Fruit fly (Drosophila melanogaster): Measurements from ENCODE around the gene Upf1.
A peak's percentile ranks its signal among the peaks of the same experiment; 100 is the strongest.

The Upf1 gene

DNA sequence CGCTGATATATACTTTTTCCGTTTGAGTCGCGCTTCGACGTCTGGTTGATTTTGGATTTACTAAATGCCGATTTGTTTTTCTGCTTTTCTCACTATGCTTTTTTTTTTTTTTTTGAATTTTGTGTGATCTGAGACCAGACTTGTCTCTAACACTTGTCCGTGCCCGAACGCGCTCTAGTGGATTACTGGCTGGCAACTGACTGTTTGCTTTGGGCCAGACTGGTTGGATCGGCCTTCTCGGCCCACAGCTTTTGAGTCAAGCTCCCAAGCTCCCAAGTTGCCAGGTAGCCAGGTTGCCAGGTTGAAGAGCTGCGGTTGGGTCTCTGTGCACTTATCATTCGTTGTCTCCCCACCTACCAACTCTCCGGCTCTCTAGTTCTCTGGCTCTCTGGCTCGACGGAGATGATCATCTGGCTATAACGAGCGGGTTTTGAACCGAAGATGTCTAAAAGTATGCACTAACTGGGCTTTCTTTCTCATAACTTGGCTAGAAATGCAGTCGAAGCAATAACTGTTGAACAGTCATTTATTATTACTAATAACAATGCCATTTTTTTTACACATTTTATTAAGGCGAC is 12.0 kb upstream of the Upf1 start, which contains the start of gene pot (continued):
- no peak for TF ChIP-seq Hr4 (GFP tag; optimal IDR thresholded peaks at IDR 0.05)
- TF ChIP-seq CG6808 (GFP tag; optimal IDR thresholded peaks at IDR 0.05) = peak; percentile 23
- TF ChIP-seq Eip75B (GFP tag; optimal IDR thresholded peaks at IDR 0.05) = no peak
- TF ChIP-seq Sox102F (GFP tag; optimal IDR thresholded peaks at IDR 0.05) = peak; percentile 13
- TF ChIP-seq Blimp-1 (GFP tag; optimal IDR thresholded peaks at IDR 0.05) = no peak
- TF ChIP-seq CG6276 (GFP tag; optimal IDR thresholded peaks at IDR 0.05) = peak; percentile 27
- TF ChIP-seq CG4318 (GFP tag; optimal IDR thresholded peaks at IDR 0.05) = no peak
- TF ChIP-seq CG15336 (GFP tag; IDR thresholded peaks at IDR 0.05) = 0 out of 2 replicates have a peak, but pooled peaks have one; percentile 20
- no peak for TF ChIP-seq acj6 (GFP tag; optimal IDR thresholded peaks at IDR 0.05)
- no peak for TF ChIP-seq Met (GFP tag; optimal IDR thresholded peaks at IDR 0.05)
- TF ChIP-seq achi (GFP tag; optimal IDR thresholded peaks at IDR 0.05) = no peak
- TF ChIP-seq vri (GFP tag; optimal IDR thresholded peaks at IDR 0.05) = no peak
- TF ChIP-seq CG6163 (GFP tag; IDR thresholded peaks at IDR 0.05) = 0 out of 3 replicates have a peak, but pooled peaks have one; percentile 12
- TF ChIP-seq Eip78C (GFP tag) = peak; percentile 50
- peak; percentile 15 for TF ChIP-seq fkh (GFP tag; optimal IDR thresholded peaks at IDR 0.05)
- TF ChIP-seq CG1621 (tag; optimal IDR thresholded peaks at IDR 0.05) = no peak
- peak; percentile 15 for TF ChIP-seq Lpt (GFP tag; optimal IDR thresholded peaks at IDR 0.05)
- TF ChIP-seq CG8119 (GFP tag; IDR thresholded peaks at IDR 0.05) = no peak; the same call in 2 of the 3 replicates
- TF ChIP-seq CG11902 (GFP tag; optimal IDR thresholded peaks at IDR 0.05) = no peak
- no peak for TF ChIP-seq CG34406 (GFP tag; optimal IDR thresholded peaks at IDR 0.05)
- TF ChIP-seq CG3032 (tag; optimal IDR thresholded peaks at IDR 0.05) = no peak
- TF ChIP-seq fd59A (GFP tag; optimal IDR thresholded peaks at IDR 0.05) = no peak
- no peak for TF ChIP-seq OdsH (GFP tag; optimal IDR thresholded peaks at IDR 0.05)
- TF ChIP-seq dac (GFP tag; optimal IDR thresholded peaks at IDR 0.05) = no peak
- no peak for TF ChIP-seq cyc (GFP tag; optimal IDR thresholded peaks at IDR 0.05)
- peak; percentile 49; the same call in 1 of the 3 replicates for TF ChIP-seq eg (GFP tag; IDR thresholded peaks at IDR 0.05)

DNA sequence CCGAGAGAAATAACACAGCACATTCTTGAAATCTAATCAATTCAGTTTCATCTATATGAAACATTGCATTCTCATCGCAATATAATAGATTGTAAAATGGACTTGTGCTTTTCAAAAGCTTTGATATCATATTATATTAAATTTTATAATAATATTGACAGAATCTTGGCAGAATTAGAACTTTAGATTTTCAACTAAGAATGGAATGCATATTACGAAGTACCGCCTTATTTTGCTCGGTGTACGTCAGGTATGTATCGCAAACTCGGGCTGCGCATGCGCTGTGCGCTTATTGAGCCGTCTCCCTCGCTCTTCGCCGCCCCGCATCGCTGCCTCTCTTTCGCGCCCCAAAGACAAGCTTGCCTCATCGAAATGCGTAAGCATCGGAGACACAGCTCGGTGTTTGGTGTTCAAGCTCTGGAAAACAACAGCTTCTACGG is 10.0 kb upstream of the Upf1 start:
- peak; percentile 78 for TF ChIP-seq CG16779 (tag; optimal IDR thresholded peaks at IDR 0.05)
- peak; percentile 77 for TF ChIP-seq topi (GFP tag; optimal IDR thresholded peaks at IDR 0.05)
- TF ChIP-seq Lpt (GFP tag; optimal IDR thresholded peaks at IDR 0.05) = peak; percentile 74
- peak; percentile 89 for TF ChIP-seq dsx (GFP tag; optimal IDR thresholded peaks at IDR 0.05; ENCODE audit: poor library complexity, severe bottlenecking)
- TF ChIP-seq Eip78C (GFP tag) = peak; percentile 94
- peak; percentile 56 for TF ChIP-seq fd85E (GFP tag; optimal IDR thresholded peaks at IDR 0.05)
- peak; percentile 81 for TF ChIP-seq CG1621 (tag; optimal IDR thresholded peaks at IDR 0.05)
- TF ChIP-seq CG31627 (GFP tag; optimal IDR thresholded peaks at IDR 0.05) = peak; percentile 47
- peak; percentile 86 for TF ChIP-seq CG10631 (GFP tag; optimal IDR thresholded peaks at IDR 0.05)
- peak; percentile 74 for TF ChIP-seq CG11762 (GFP tag; optimal IDR thresholded peaks at IDR 0.05; ENCODE audit: insufficient read depth)
- TF ChIP-seq CG15336 (GFP tag; IDR thresholded peaks at IDR 0.05) = peak; percentile 93
- peak; percentile 93 for TF ChIP-seq CG3032 (tag; optimal IDR thresholded peaks at IDR 0.05)
- peak; percentile 75 for TF ChIP-seq lz (GFP tag; optimal IDR thresholded peaks at IDR 0.05)
- peak; percentile 92 for TF ChIP-seq CG6808 (GFP tag; optimal IDR thresholded peaks at IDR 0.05)
- peak; percentile 80 for TF ChIP-seq CG6163 (GFP tag; IDR thresholded peaks at IDR 0.05)
- peak; percentile 83 for TF ChIP-seq fd59A (GFP tag; optimal IDR thresholded peaks at IDR 0.05)
- peak; percentile 73 for TF ChIP-seq CG9139 (GFP tag; optimal IDR thresholded peaks at IDR 0.05)
- peak; percentile 56 to 62 for TF ChIP-seq salr (GFP tag; optimal IDR thresholded peaks at IDR 0.05)
- peak; percentile 88 for TF ChIP-seq eg (GFP tag; IDR thresholded peaks at IDR 0.05)
- TF ChIP-seq CG6792 (GFP tag; optimal IDR thresholded peaks at IDR 0.05) = peak; percentile 82
- peak; percentile 75 for TF ChIP-seq Smox (GFP tag; optimal IDR thresholded peaks at IDR 0.05)
- TF ChIP-seq CG32006 (GFP tag; optimal IDR thresholded peaks at IDR 0.05) = peak; percentile 96
- peak; percentile 89 for TF ChIP-seq Ets96B (tag; optimal IDR thresholded peaks at IDR 0.05)
- TF ChIP-seq CG8319 (GFP tag; optimal IDR thresholded peaks at IDR 0.05) = peak; percentile 57
- peak; percentile 68 for TF ChIP-seq Sox102F (GFP tag; optimal IDR thresholded peaks at IDR 0.05)
- peak; percentile 89 for TF ChIP-seq dac (GFP tag; optimal IDR thresholded peaks at IDR 0.05)
- TF ChIP-seq Blimp-1 (GFP tag; optimal IDR thresholded peaks at IDR 0.05) = peak; percentile 79
- TF ChIP-seq CG8119 (GFP tag; IDR thresholded peaks at IDR 0.05) = peak; percentile 95
- peak; percentile 53 for TF ChIP-seq fkh (GFP tag; optimal IDR thresholded peaks at IDR 0.05)
- peak; percentile 93 for TF ChIP-seq ss (GFP tag; optimal IDR thresholded peaks at IDR 0.05)
- peak; percentile 68 for TF ChIP-seq pdm3 (GFP tag; optimal IDR thresholded peaks at IDR 0.05)
- TF ChIP-seq CG10669 (GFP tag; optimal IDR thresholded peaks at IDR 0.05) = peak; percentile 86
- peak; percentile 72 for TF ChIP-seq Met (GFP tag; optimal IDR thresholded peaks at IDR 0.05)
- TF ChIP-seq acj6 (GFP tag; optimal IDR thresholded peaks at IDR 0.05) = peak; percentile 82
- peak; percentile 80 for TF ChIP-seq net (GFP tag; optimal IDR thresholded peaks at IDR 0.05)
- TF ChIP-seq cyc (GFP tag; optimal IDR thresholded peaks at IDR 0.05) = peak; percentile 55
- TF ChIP-seq Ets21C (GFP tag; optimal IDR thresholded peaks at IDR 0.05) = peak; percentile 44
